Worm (Caenorhabditis elegans) whole organism, mixed stage, embryonic: ENCODE measurements around the gene col-95.

Source experiments
- blmp-1 ChIP-seq: fragments of 150-350 bp; optimal IDR thresholded peaks from 2 replicates; lab custom pipeline; 2014; ENCODE audit warnings: missing biosample characterization, missing genetic modification characterization
- ceh-39 ChIP-seq: fragments of 150-350 bp; optimal IDR thresholded peaks from 2 replicates; lab custom pipeline; 2014; ENCODE audit warnings: missing biosample characterization, missing genetic modification characterization
- ces-1 ChIP-seq: fragments of 150-350 bp; optimal IDR thresholded peaks from 2 replicates; lab custom pipeline; 2014; ENCODE audit warnings: missing biosample characterization, missing genetic modification reagents, missing genetic modification characterization
- cnd-1 ChIP-seq: fragments of 200-800 bp; sonication (Bioruptor generic); optimal IDR thresholded peaks from 2 replicates; lab custom pipeline; 2018; ENCODE audit warnings: mild to moderate bottlenecking, missing genetic modification characterization, missing compliant biosample characterization
- drap-1 ChIP-seq: fragments of 200-800 bp; sonication (Bioruptor generic); optimal IDR thresholded peaks from 3 replicates; lab custom pipeline; 2018; ENCODE audit warnings: mild to moderate bottlenecking, missing genetic modification characterization, missing compliant biosample characterization
- elt-1 ChIP-seq: sonication (generic microtip); optimal IDR thresholded peaks from 2 replicates; lab custom pipeline; 2017; ENCODE audit warnings: missing genetic modification characterization, mild to moderate bottlenecking, missing compliant biosample characterization, antibody characterized with exemption, moderate library complexity, borderline replicate concordance; ENCODE audit not compliant: insufficient read depth
- elt-3 ChIP-seq: fragments of 150-350 bp; optimal IDR thresholded peaks from 2 replicates; lab custom pipeline; 2014; ENCODE audit warnings: missing biosample characterization, missing genetic modification characterization
- flh-1 ChIP-seq: fragments of 200-800 bp; sonication (Bioruptor generic); optimal IDR thresholded peaks from 2 replicates; lab custom pipeline; 2018; ENCODE audit warnings: mild to moderate bottlenecking, missing genetic modification characterization, moderate library complexity, missing compliant biosample characterization
- hlh-1 ChIP-seq: fragments of 150-350 bp; optimal IDR thresholded peaks from 2 replicates; lab custom pipeline; 2014; ENCODE audit warnings: missing biosample characterization, missing genetic modification reagents, missing genetic modification characterization
- lin-13 ChIP-seq: fragments of 150-350 bp; optimal IDR thresholded peaks from 2 replicates; lab custom pipeline; 2014; ENCODE audit warnings: missing biosample characterization, missing genetic modification characterization
- lin-32 ChIP-seq: fragments of 200-800 bp; sonication (Bioruptor generic); optimal IDR thresholded peaks from 2 replicates; lab custom pipeline; 2018; ENCODE audit warnings: mild to moderate bottlenecking, missing genetic modification characterization, missing compliant biosample characterization
- lsy-2 ChIP-seq: fragments of 150-350 bp; optimal IDR thresholded peaks from 2 replicates; lab custom pipeline; 2014; ENCODE audit warnings: missing biosample characterization, missing genetic modification characterization
- mab-5 ChIP-seq: fragments of 150-350 bp; optimal IDR thresholded peaks from 2 replicates; lab custom pipeline; 2014; ENCODE audit warnings: missing biosample characterization, missing genetic modification characterization
- mep-1 ChIP-seq: fragments of 150-350 bp; optimal IDR thresholded peaks from 2 replicates; lab custom pipeline; 2017; ENCODE audit warnings: missing biosample characterization, missing genetic modification reagents, missing genetic modification characterization, inconsistent platforms
- mls-2 ChIP-seq: sonication (generic microtip); optimal IDR thresholded peaks from 2 replicates; lab custom pipeline; 2016; ENCODE audit warnings: mild to moderate bottlenecking, missing genetic modification characterization, moderate library complexity, missing compliant biosample characterization
- nhr-12 ChIP-seq: fragments of 150-350 bp; optimal IDR thresholded peaks from 2 replicates; lab custom pipeline; 2014; ENCODE audit warnings: missing biosample characterization, missing genetic modification characterization
- nhr-2 ChIP-seq: fragments of 150-350 bp; optimal IDR thresholded peaks from 2 replicates; lab custom pipeline; 2014; ENCODE audit warnings: missing biosample characterization, missing genetic modification characterization
- nhr-237 ChIP-seq: fragments of 150-350 bp; optimal IDR thresholded peaks from 2 replicates; lab custom pipeline; 2014; ENCODE audit warnings: missing biosample characterization, missing genetic modification characterization
- nhr-76 ChIP-seq: sonication (generic microtip); optimal IDR thresholded peaks from 2 replicates; lab custom pipeline; 2017; ENCODE audit warnings: missing biosample characterization, missing genetic modification characterization
- pha-4 ChIP-seq: fragments of 150-350 bp; optimal IDR thresholded peaks from 2 replicates; lab custom pipeline; 2018; ENCODE audit warnings: missing biosample characterization, missing genetic modification reagents, missing genetic modification characterization
- sem-2 ChIP-seq: fragments of 200-800 bp; sonication (Bioruptor generic); optimal IDR thresholded peaks from 2 replicates; lab custom pipeline; 2018; ENCODE audit warnings: mild to moderate bottlenecking, missing genetic modification characterization, missing compliant biosample characterization
- snpc-4 ChIP-seq: fragments of 150-350 bp; optimal IDR thresholded peaks from 2 replicates; lab custom pipeline; 2014; ENCODE audit warnings: missing biosample characterization, missing genetic modification characterization
- sptf-1 ChIP-seq: sonication (generic microtip); optimal IDR thresholded peaks from 2 replicates; lab custom pipeline; 2017; ENCODE audit warnings: mild to moderate bottlenecking, missing genetic modification characterization, moderate library complexity, missing compliant biosample characterization
- tbx-8 ChIP-seq: fragments of 200-800 bp; sonication (Bioruptor generic); optimal IDR thresholded peaks from 2 replicates; lab custom pipeline; 2018; ENCODE audit warnings: mild to moderate bottlenecking, missing genetic modification characterization, moderate library complexity, missing compliant biosample characterization
- unc-39 ChIP-seq: fragments of 150-350 bp; optimal IDR thresholded peaks from 2 replicates; lab custom pipeline; 2014; ENCODE audit warnings: missing biosample characterization, missing genetic modification characterization
- unc-62 ChIP-seq: fragments of 150-350 bp; optimal IDR thresholded peaks from 2 replicates; lab custom pipeline; 2014; ENCODE audit warnings: missing biosample characterization, missing genetic modification reagents, missing genetic modification characterization
- zip-8 ChIP-seq: fragments of 150-350 bp; optimal IDR thresholded peaks from 2 replicates; lab custom pipeline; 2014; ENCODE audit warnings: missing biosample characterization, missing genetic modification characterization
- ztf-11 ChIP-seq: fragments of 150-350 bp; optimal IDR thresholded peaks from 2 replicates; lab custom pipeline; 2014; ENCODE audit warnings: missing biosample characterization, missing genetic modification characterization

The col-95 gene

DNA sequence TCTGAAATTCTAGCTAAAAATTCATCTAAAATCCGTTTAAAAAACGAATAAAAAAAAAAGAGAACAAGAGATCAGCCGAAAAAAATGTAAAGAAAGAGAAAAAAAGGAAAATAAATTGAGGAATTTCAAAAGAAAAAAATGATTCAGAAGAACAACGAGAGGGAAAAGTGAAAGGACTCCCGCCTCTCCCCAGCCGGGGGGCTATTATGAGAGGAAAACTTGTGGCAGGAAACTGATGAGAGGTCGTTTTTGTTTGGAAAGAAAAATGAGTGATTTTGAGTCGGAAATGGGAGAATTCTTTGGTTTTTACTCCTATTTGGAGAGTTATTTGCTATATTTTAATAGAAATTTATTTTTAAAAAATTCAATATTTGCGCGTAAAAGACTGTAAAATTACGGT is 38.4 kb downstream of the col-95 start:
- TF ChIP-seq hlh-1 (tag; lab: Kevin White, UChicago) (no peak), ces-1 (GFP tag; lab: Kevin White, UChicago) (no peak), mab-5 (no peak), lin-32 (no peak), nhr-12 (tag; lab: Kevin White, UChicago) (no peak)
- TF ChIP-seq, all 35 proteins: peak for 0

DNA sequence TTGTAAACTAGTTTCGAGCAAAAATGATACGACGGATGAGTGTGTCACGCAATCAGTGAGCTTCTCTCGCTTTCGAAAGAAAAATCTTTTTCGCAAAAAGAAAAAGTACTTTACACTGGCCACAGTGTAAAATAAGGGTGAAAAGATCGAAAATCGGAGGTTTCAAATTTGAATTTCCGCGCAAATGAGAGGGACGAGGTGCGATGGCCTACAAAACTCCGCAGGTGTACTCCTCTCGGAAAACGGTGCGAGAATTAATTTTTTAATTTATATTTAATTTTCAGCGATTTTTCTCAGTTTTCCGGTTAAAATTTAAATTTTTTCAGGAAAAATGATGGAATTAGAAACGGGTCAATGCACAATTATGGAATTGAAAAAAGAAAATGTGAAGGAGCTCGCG is 42.9 kb downstream of the col-95 start, which contains the start of gene mrt-2:
TSS of gene mrt-2 (plus strand) at position 49 of the 400 bp plus-strand sequence.
- TF ChIP-seq lsy-2 (tag; lab: Kevin White, UChicago): peak; percentile 69
- TF ChIP-seq ces-1 (GFP tag; lab: Kevin White, UChicago): peak; percentile 53
- TF ChIP-seq snpc-4 (tag; lab: Kevin White, UChicago): no peak
- peak; percentile 29 for TF ChIP-seq sptf-1 (tag; lab: Kevin White, UChicago)
- TF ChIP-seq nhr-2 (tag; lab: Kevin White, UChicago): no peak
- TF ChIP-seq tbx-8 (GFP tag; lab: Kevin White, UChicago): no peak
- no peak for TF ChIP-seq unc-39 (tag; lab: Kevin White, UChicago)
- no peak for TF ChIP-seq flh-1 (GFP tag; lab: Kevin White, UChicago)
- peak; percentile 2 for TF ChIP-seq drap-1 (GFP tag; lab: Kevin White, UChicago)
- TF ChIP-seq elt-1 (tag; lab: Kevin White, UChicago): no peak
- peak; percentile 45 for TF ChIP-seq mep-1 (tag; lab: Kevin White, UChicago)
- peak; percentile 34 for TF ChIP-seq nhr-237 (tag; lab: Kevin White, UChicago)
- no peak for TF ChIP-seq sem-2 (GFP tag; lab: Kevin White, UChicago)
- TF ChIP-seq nhr-12 (tag; lab: Kevin White, UChicago): no peak
- peak; percentile 7 for TF ChIP-seq pha-4 (tag; lab: Kevin White, UChicago)
- TF ChIP-seq unc-62 (GFP tag; lab: Kevin White, UChicago): no peak
- TF ChIP-seq lin-13 (tag; lab: Kevin White, UChicago): no peak
- no peak for TF ChIP-seq ztf-11 (tag; lab: Kevin White, UChicago)
- peak; percentile 32 for TF ChIP-seq hlh-1 (tag; lab: Kevin White, UChicago)
- no peak for TF ChIP-seq lin-32
- no peak for TF ChIP-seq blmp-1 (tag; lab: Kevin White, UChicago)
- TF ChIP-seq, all 35 proteins: peak for 8

DNA sequence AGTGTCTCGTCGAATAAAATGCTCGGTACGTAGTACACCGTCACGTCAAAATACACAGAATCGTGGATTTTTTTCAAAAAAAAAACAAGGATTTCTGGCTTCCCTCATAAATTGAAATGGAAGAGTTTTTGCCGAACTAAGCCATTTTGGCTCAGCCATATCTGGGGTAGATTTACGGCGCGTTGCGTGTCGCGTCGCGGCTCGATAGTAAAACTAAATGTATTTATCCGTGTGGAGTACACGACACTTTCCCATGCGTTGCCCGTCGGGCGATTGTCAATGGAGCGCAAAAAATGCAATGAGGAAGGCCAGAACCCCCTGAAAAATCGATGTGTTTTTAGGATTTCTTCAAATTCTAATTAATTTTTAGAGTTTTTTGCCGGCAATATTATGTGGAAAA is 46.4 kb downstream of the col-95 start:
- no peak for TF ChIP-seq nhr-237 (tag; lab: Kevin White, UChicago)
- no peak for TF ChIP-seq zip-8
- no peak for TF ChIP-seq mls-2 (tag; lab: Kevin White, UChicago)
- TF ChIP-seq elt-1 (tag; lab: Kevin White, UChicago): no peak
- TF ChIP-seq nhr-76 (tag; lab: Kevin White, UChicago): no peak
- TF ChIP-seq unc-39 (tag; lab: Kevin White, UChicago): no peak
- no peak for TF ChIP-seq mab-5
- TF ChIP-seq elt-3 (tag; lab: Kevin White, UChicago): no peak
- no peak for TF ChIP-seq mep-1 (tag; lab: Kevin White, UChicago)
- TF ChIP-seq ceh-39 (tag; lab: Kevin White, UChicago): no peak
- TF ChIP-seq sptf-1 (tag; lab: Kevin White, UChicago): no peak
- TF ChIP-seq, all 35 proteins: peak for 0

DNA sequence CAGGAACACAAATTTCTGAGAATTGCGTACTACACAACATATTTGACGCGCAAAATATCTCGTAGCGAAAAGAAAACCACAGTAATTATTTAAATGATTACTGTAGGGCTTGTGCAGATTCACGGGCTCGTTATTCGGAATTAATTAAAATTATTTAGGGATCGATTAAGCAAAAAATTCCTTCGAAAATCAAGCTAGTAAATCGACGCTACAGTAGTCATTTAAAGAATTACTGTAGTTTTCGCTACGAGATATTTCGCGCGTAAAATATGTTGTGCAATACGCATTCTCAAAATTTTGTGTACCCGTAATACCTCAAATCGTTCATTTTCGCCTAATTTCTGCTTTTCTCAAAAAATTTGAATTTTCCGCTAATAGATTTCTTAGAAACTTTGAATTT is 47.0 kb downstream of the col-95 start:
- TF ChIP-seq cnd-1 (tag; lab: Kevin White, UChicago): no peak
- no peak for TF ChIP-seq elt-3 (tag; lab: Kevin White, UChicago)
- TF ChIP-seq nhr-12 (tag; lab: Kevin White, UChicago): no peak
- no peak for TF ChIP-seq hlh-1 (tag; lab: Kevin White, UChicago)
- TF ChIP-seq drap-1 (GFP tag; lab: Kevin White, UChicago): no peak
- TF ChIP-seq lin-13 (tag; lab: Kevin White, UChicago): no peak
- TF ChIP-seq nhr-237 (tag; lab: Kevin White, UChicago): no peak
